Fruit fly (Drosophila melanogaster): Measurements from ENCODE around the gene CG42812.

The CG42812 gene

dm6 chr3R:24362838-24363237, 5.1 kb downstream of the CG42812 start, which contains the start of gene CG33340:
CG33340 (plus strand) TSS chr3R:24363138.
- TF ChIP-seq Dll (optimal IDR thresholded peaks at IDR 0.05): no peak
- TF ChIP-seq usp (GFP tag; optimal IDR thresholded peaks at IDR 0.05): no peak
- TF ChIP-seq EcR (GFP tag; optimal IDR thresholded peaks at IDR 0.05): no peak
- TF ChIP-seq pan (optimal IDR thresholded peaks at IDR 0.05): no peak
- TF ChIP-seq psq (optimal IDR thresholded peaks at IDR 0.05): no peak
- no peak for TF ChIP-seq CG8478 (optimal IDR thresholded peaks at IDR 0.05)

- TF ChIP-seq usp (GFP tag; optimal IDR thresholded peaks at IDR 0.05) (no peak), CG8478 (optimal IDR thresholded peaks at IDR 0.05) (no peak), psq (optimal IDR thresholded peaks at IDR 0.05) (no peak), Dll (optimal IDR thresholded peaks at IDR 0.05) (no peak), EcR (GFP tag; optimal IDR thresholded peaks at IDR 0.05) (no peak), pan (optimal IDR thresholded peaks at IDR 0.05) (no peak)
These were observed 6.4 kb downstream of the CG42812 start, which contains the start of the genes CG5762 and CG33339 for dm6 chr3R:24361583-24361982. CG5762 (minus strand) TSS chr3R:24361683. CG33339 (plus strand) TSS chr3R:24361847.

dm6 chr3R:24359957-24360356, 8.0 kb downstream of the CG42812 start, which contains the start of gene CG18528:
CG18528 (minus strand) TSS chr3R:24360144.
- TF ChIP-seq pan (optimal IDR thresholded peaks at IDR 0.05): no peak
- TF ChIP-seq Dll (optimal IDR thresholded peaks at IDR 0.05): no peak
- no peak for TF ChIP-seq psq (optimal IDR thresholded peaks at IDR 0.05)
- no peak for TF ChIP-seq EcR (GFP tag; optimal IDR thresholded peaks at IDR 0.05)
- no peak for TF ChIP-seq usp (GFP tag; optimal IDR thresholded peaks at IDR 0.05)
- no peak for TF ChIP-seq CG8478 (optimal IDR thresholded peaks at IDR 0.05)

dm6 chr3R:24357698-24358097, 10.3 kb downstream of the CG42812 start, which contains the start of gene Golgin84:
Golgin84 (minus strand) TSS chr3R:24357938.
- no peak for TF ChIP-seq psq (optimal IDR thresholded peaks at IDR 0.05)
- TF ChIP-seq Dll (optimal IDR thresholded peaks at IDR 0.05): no peak
- no peak for TF ChIP-seq CG8478 (optimal IDR thresholded peaks at IDR 0.05)
- no peak for TF ChIP-seq usp (GFP tag; optimal IDR thresholded peaks at IDR 0.05)
- TF ChIP-seq pan (optimal IDR thresholded peaks at IDR 0.05): no peak
- TF ChIP-seq EcR (GFP tag; optimal IDR thresholded peaks at IDR 0.05): no peak

- no peak for TF ChIP-seq Dll (optimal IDR thresholded peaks at IDR 0.05)
- TF ChIP-seq psq (optimal IDR thresholded peaks at IDR 0.05): no peak
- TF ChIP-seq pan (optimal IDR thresholded peaks at IDR 0.05): no peak
- no peak for TF ChIP-seq EcR (GFP tag; optimal IDR thresholded peaks at IDR 0.05)
- TF ChIP-seq CG8478 (optimal IDR thresholded peaks at IDR 0.05): no peak
- no peak for TF ChIP-seq usp (GFP tag; optimal IDR thresholded peaks at IDR 0.05)
These were observed 14.5 kb downstream of the CG42812 start for dm6 chr3R:24353448-24353847.

- TF ChIP-seq psq (optimal IDR thresholded peaks at IDR 0.05) (no peak), pan (optimal IDR thresholded peaks at IDR 0.05) (no peak), usp (GFP tag; optimal IDR thresholded peaks at IDR 0.05) (no peak), Dll (optimal IDR thresholded peaks at IDR 0.05) (no peak), EcR (GFP tag; optimal IDR thresholded peaks at IDR 0.05) (no peak), CG8478 (optimal IDR thresholded peaks at IDR 0.05) (no peak)
These were observed 19.4 kb downstream of the CG42812 start, which contains the start of the genes CG5746 and CG6454 for dm6 chr3R:24348420-24349190. CG5746 (minus strand) TSS chr3R:24348791. CG6454 (plus strand) TSS chr3R:24349182.

- no peak for TF ChIP-seq pan (optimal IDR thresholded peaks at IDR 0.05)
- TF ChIP-seq Dll (optimal IDR thresholded peaks at IDR 0.05): no peak
- no peak for TF ChIP-seq EcR (GFP tag; optimal IDR thresholded peaks at IDR 0.05)
- no peak for TF ChIP-seq usp (GFP tag; optimal IDR thresholded peaks at IDR 0.05)
- TF ChIP-seq CG8478 (optimal IDR thresholded peaks at IDR 0.05): no peak
- no peak for TF ChIP-seq psq (optimal IDR thresholded peaks at IDR 0.05)
These were observed 26.7 kb downstream of the CG42812 start, which contains the start of gene Ms for dm6 chr3R:24341251-24341650. Ms (plus strand) TSS chr3R:24341551.

dm6 chr3R:24336622-24337021, 31.3 kb downstream of the CG42812 start, which contains the start of gene CG6432:
CG6432 (plus strand) TSS chr3R:24336922.
- TF ChIP-seq pan (optimal IDR thresholded peaks at IDR 0.05): no peak
- no peak for TF ChIP-seq EcR (GFP tag; optimal IDR thresholded peaks at IDR 0.05)
- no peak for TF ChIP-seq CG8478 (optimal IDR thresholded peaks at IDR 0.05)
- no peak for TF ChIP-seq Dll (optimal IDR thresholded peaks at IDR 0.05)
- no peak for TF ChIP-seq usp (GFP tag; optimal IDR thresholded peaks at IDR 0.05)
- no peak for TF ChIP-seq psq (optimal IDR thresholded peaks at IDR 0.05)

- TF ChIP-seq pan (optimal IDR thresholded peaks at IDR 0.05) (no peak), Dll (optimal IDR thresholded peaks at IDR 0.05) (no peak), usp (GFP tag; optimal IDR thresholded peaks at IDR 0.05) (no peak), EcR (GFP tag; optimal IDR thresholded peaks at IDR 0.05) (no peak), psq (optimal IDR thresholded peaks at IDR 0.05) (no peak), CG8478 (optimal IDR thresholded peaks at IDR 0.05) (no peak)
These were observed 34.7 kb downstream of the CG42812 start, which contains the start of the genes Rrp5 and Dis3 for dm6 chr3R:24333182-24333808. Rrp5 (minus strand) TSS chr3R:24333316. Dis3 (plus strand) TSS chr3R:24333433.

- TF ChIP-seq Dll (optimal IDR thresholded peaks at IDR 0.05) (no peak), CG8478 (optimal IDR thresholded peaks at IDR 0.05) (peak; percentile 12), psq (optimal IDR thresholded peaks at IDR 0.05) (no peak), pan (optimal IDR thresholded peaks at IDR 0.05) (no peak)
These were observed 47.6 kb downstream of the CG42812 start for dm6 chr3R:24320342-24320711.

dm6 chr3R:24319632-24320341, 48.2 kb downstream of the CG42812 start:
- TF ChIP-seq psq (optimal IDR thresholded peaks at IDR 0.05) (no peak), pan (optimal IDR thresholded peaks at IDR 0.05) (no peak), EcR (GFP tag; optimal IDR thresholded peaks at IDR 0.05) (no peak), usp (GFP tag; optimal IDR thresholded peaks at IDR 0.05) (no peak), Dll (optimal IDR thresholded peaks at IDR 0.05) (no peak), CG8478 (optimal IDR thresholded peaks at IDR 0.05) (no peak)

All from whole organism.